Worm (Caenorhabditis elegans) whole organism, midembryonic: ENCODE measurements around the gene mrpl-32.

Experiments
- T22C8.4 ChIP-seq: fragments of 200-800 bp; sonication (Bioruptor generic); IDR thresholded peaks from 2 replicates; pipeline ENCODE4 v1.3.6; 2022; ENCODE audit warnings: missing genetic modification characterization, missing compliant biosample characterization
- cog-1 ChIP-seq: sonication (generic microtip); optimal IDR thresholded peaks from 2 replicates; lab custom pipeline; 2016; ENCODE audit warnings: missing genetic modification characterization, missing compliant biosample characterization
- flt-1 ChIP-seq: fragments of 200-800 bp; sonication (Bioruptor generic); IDR thresholded peaks from 2 replicates; pipeline ENCODE4 v1.3.6; 2022; ENCODE audit warnings: missing genetic modification characterization, missing compliant biosample characterization
- med-1 ChIP-seq: sonication (generic microtip); optimal IDR thresholded peaks from 2 replicates; lab custom pipeline; 2017; ENCODE audit warnings: missing genetic modification characterization, mild to moderate bottlenecking, missing compliant biosample characterization, antibody characterized with exemption, missing genetic modification reagents; ENCODE audit not compliant: insufficient read depth

DNA sequence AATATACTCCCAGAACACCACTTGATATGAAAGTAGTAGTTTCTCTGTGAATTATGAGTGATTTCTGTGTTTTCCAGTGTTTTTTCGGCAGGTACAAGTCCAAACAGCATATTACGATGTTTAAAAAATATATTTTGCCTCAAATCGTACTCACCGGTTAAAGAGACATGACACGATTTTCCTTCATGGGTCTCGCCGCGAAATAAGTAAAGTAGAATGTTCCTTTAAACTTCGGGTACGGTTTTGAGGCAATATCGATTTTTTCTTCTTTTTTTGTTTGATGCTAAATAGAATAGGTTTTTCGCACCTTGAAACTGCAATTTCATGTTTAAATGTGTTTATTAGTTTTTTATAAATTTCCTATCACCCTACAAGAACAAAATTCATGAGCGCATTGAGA is 42.4 kb downstream of the mrpl-32 start:
- no peak for TF ChIP-seq T22C8.4 (GFP tag; lab: Robert Waterston, UW)
- no peak for TF ChIP-seq med-1 (GFP tag; lab: Kevin White, UChicago)
- TF ChIP-seq flt-1 (GFP tag; lab: Robert Waterston, UW) = no peak
- no peak for TF ChIP-seq cog-1 (tag; lab: Kevin White, UChicago)
